Fruit fly (Drosophila melanogaster): ENCODE results near the gene CG4239.

DNA sequence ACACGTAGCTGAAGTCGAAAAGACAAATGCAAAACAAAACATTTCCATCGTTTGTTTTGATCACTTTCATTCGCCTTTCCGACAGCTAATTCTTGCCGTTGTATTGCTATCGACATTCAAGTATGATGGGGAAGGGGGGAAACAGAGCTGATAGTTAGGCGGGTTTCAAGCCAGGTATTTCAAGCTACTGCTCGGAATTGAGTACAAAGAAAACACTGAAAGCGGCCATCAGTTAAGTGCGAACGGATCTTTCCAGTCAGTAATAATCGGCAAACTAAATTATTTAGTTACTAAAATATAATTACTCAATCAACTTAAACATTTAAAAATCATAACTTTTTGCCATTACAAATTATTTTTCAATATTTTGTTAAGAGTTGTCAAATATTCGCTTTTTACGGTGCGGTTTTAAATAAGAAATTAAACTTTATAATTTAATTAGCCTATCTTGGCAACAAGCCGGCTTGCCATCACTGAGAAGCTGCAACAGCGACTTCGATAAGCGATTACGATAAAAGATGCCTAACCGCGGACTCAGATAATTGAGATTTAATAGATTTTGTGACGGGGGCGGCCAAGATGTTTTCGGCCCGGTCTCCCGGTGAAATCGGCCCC is 42.8 kb downstream of the CG4239 start:
- no peak for TF ChIP-seq CG6175 (GFP tag; IDR thresholded peaks at IDR 0.05)
- TF ChIP-seq CG9215 (GFP tag; IDR thresholded peaks at IDR 0.05), result no peak
- TF ChIP-seq CG12155 (GFP tag; optimal IDR thresholded peaks at IDR 0.05), result no peak
- no peak for TF ChIP-seq pfk (GFP tag; optimal IDR thresholded peaks at IDR 0.05)
- TF ChIP-seq CG6854 (GFP tag; optimal IDR thresholded peaks at IDR 0.05), result no peak
- no peak for TF ChIP-seq Blimp-1 (GFP tag; optimal IDR thresholded peaks at IDR 0.05)
- TF ChIP-seq Camta (GFP tag; optimal IDR thresholded peaks at IDR 0.05), result no peak
- TF ChIP-seq knrl (GFP tag; IDR thresholded peaks at IDR 0.05; ENCODE audit: partially characterized antibody), result no peak
- no peak for TF ChIP-seq prd (optimal IDR thresholded peaks at IDR 0.05)
- TF ChIP-seq prd (GFP tag; IDR thresholded peaks at IDR 0.05), result no peak; the same call in 2 of the 3 replicates
- no peak for TF ChIP-seq CG12942 (GFP tag; optimal IDR thresholded peaks at IDR 0.05)
- TF ChIP-seq tap (tag; optimal IDR thresholded peaks at IDR 0.05), result no peak
- no peak for TF ChIP-seq CG31224 (GFP tag; IDR thresholded peaks at IDR 0.05)

Data from whole organism, embryonic.